Worm (Caenorhabditis elegans): ENCODE data around the gene frl-1.

frl-1 gene

ce11 chrIII:2171892-2172591 lies 48.1 kb downstream of the frl-1 start:
- TF ChIP-seq klf-2 (GFP tag; conservative IDR thresholded peaks at IDR 0.05) (no peak), tab-1 (GFP tag; IDR thresholded peaks at IDR 0.05) (no peak), ref-1 (GFP tag; conservative IDR thresholded peaks at IDR 0.05) (no peak), flt-1 (GFP tag; IDR thresholded peaks at IDR 0.05) (peak; percentile 59; the same call in 1 of the 2 replicates), ztf-29 (GFP tag; IDR thresholded peaks at IDR 0.05) (no peak), med-1 (GFP tag; optimal IDR thresholded peaks at IDR 0.05; ENCODE audit: insufficient read depth) (no peak), T22C8.4 (GFP tag; IDR thresholded peaks at IDR 0.05) (no peak), cog-1 (tag; optimal IDR thresholded peaks at IDR 0.05) (peak; percentile 57)

ce11 chrIII:2197706-2198105 lies 73.8 kb downstream of the frl-1 start, which contains the start of gene C39B5.6:
C39B5.6 (plus strand) TSS chrIII:2198006.
- TF ChIP-seq T22C8.4 (GFP tag; IDR thresholded peaks at IDR 0.05) (0 out of 2 replicates have a peak, but pooled peaks have one; percentile 23), ztf-23 (GFP tag; IDR thresholded peaks at IDR 0.05) (no peak)

All from whole organism, midembryonic.